Worm (Caenorhabditis elegans): Measurements from ENCODE around the gene frpr-6.

- TF ChIP-seq ceh-79 (tag; optimal IDR thresholded peaks at IDR 0.05) (no peak), nhr-90 (tag; optimal IDR thresholded peaks at IDR 0.05) (no peak), T07F8.4 (tag; optimal IDR thresholded peaks at IDR 0.05) (no peak)
Observed at ce11 chrV:9094060-9094628, 6.8 kb downstream of the frpr-6 start.
